Fruit fly (Drosophila melanogaster) whole organism, embryonic: Measurements from ENCODE around the gene msd1.

Source experiments
- Atf3 ChIP-seq: fragments of 200-800 bp; sonication (Bioruptor generic); optimal IDR thresholded peaks from 3 replicates; lab custom pipeline; 2016; ENCODE audit warnings: missing biosample characterization, missing genetic modification characterization
- C15 ChIP-seq: fragments of 200-800 bp; sonication (Bioruptor generic); IDR thresholded peaks from 3 replicates; pipeline ENCODE4 v1.3.6; 2022; ENCODE audit warnings: missing biosample characterization, missing genetic modification characterization
- CG12104 ChIP-seq: fragments of 200-800 bp; sonication (Bioruptor generic); optimal IDR thresholded peaks from 3 replicates; lab custom pipeline; 2016; ENCODE audit warnings: missing biosample characterization, missing genetic modification characterization
- CG14050 ChIP-seq: fragments of 200-800 bp; sonication (Bioruptor generic); IDR thresholded peaks from 3 replicates; pipeline ENCODE4 v1.3.6; 2022; ENCODE audit warnings: missing biosample characterization, missing genetic modification characterization
- CG14441 ChIP-seq: fragments of 200-800 bp; sonication (Bioruptor generic); IDR thresholded peaks from 2 replicates; pipeline ENCODE4 v1.3.6; 2022; ENCODE audit warnings: missing biosample characterization, missing genetic modification characterization
- CG16813 ChIP-seq: fragments of 200-800 bp; sonication (Bioruptor generic); IDR thresholded peaks from 3 replicates; pipeline ENCODE4 v1.3.6; 2022; ENCODE audit warnings: missing biosample characterization, missing genetic modification characterization; ENCODE audit not compliant: partially characterized antibody
- CG18476 ChIP-seq: fragments of 200-800 bp; sonication (Bioruptor generic); optimal IDR thresholded peaks from 2 replicates; lab custom pipeline; 2016; ENCODE audit warnings: missing biosample characterization, mild to moderate bottlenecking, missing genetic modification characterization
- CG18619 ChIP-seq: fragments of 200-800 bp; sonication (Bioruptor generic); optimal IDR thresholded peaks from 3 replicates; lab custom pipeline; 2017; ENCODE audit warnings: missing biosample characterization, mild to moderate bottlenecking, missing genetic modification characterization
- CG32767 ChIP-seq: fragments of 200-800 bp; sonication (Bioruptor generic); IDR thresholded peaks from 2 replicates; pipeline ENCODE4 v1.3.6; 2022; ENCODE audit warnings: missing biosample characterization, missing genetic modification characterization
- CG3281 ChIP-seq: fragments of 200-800 bp; sonication (Bioruptor generic); optimal IDR thresholded peaks from 3 replicates; lab custom pipeline; 2017; ENCODE audit warnings: missing biosample characterization, mild to moderate bottlenecking, missing genetic modification characterization
- CG34224 ChIP-seq: fragments of 200-800 bp; sonication (Bioruptor generic); IDR thresholded peaks from 3 replicates; pipeline ENCODE4 v1.3.6; 2022; ENCODE audit warnings: missing biosample characterization, missing genetic modification characterization; ENCODE audit not compliant: partially characterized antibody
- CG3847 ChIP-seq: fragments of 200-800 bp; sonication (Bioruptor generic); IDR thresholded peaks from 2 replicates; pipeline ENCODE4 v1.3.6; 2022; ENCODE audit warnings: missing biosample characterization, missing genetic modification characterization
- CG7357 ChIP-seq: fragments of 200-800 bp; sonication (Bioruptor generic); IDR thresholded peaks from 3 replicates; pipeline ENCODE4 v1.3.6; 2022; ENCODE audit warnings: missing biosample characterization, missing genetic modification characterization
- CG7839 ChIP-seq: fragments of 200-800 bp; sonication (Bioruptor generic); optimal IDR thresholded peaks from 3 replicates; lab custom pipeline; 2018; ENCODE audit warnings: missing biosample characterization, mild to moderate bottlenecking, missing genetic modification characterization, moderate library complexity
- CrebB ChIP-seq: fragments of 200-800 bp; sonication (Bioruptor generic); optimal IDR thresholded peaks from 3 replicates; lab custom pipeline; 2018; ENCODE audit warnings: missing biosample characterization, mild to moderate bottlenecking, missing genetic modification characterization
- Dbx ChIP-seq: fragments of 200-800 bp; sonication (Bioruptor generic); IDR thresholded peaks from 3 replicates; pipeline ENCODE4 v1.3.6; 2022; ENCODE audit warnings: missing biosample characterization, missing genetic modification characterization
- Deaf1 ChIP-seq: fragments of 200-800 bp; optimal IDR thresholded peaks from 3 replicates; lab custom pipeline; 2019; ENCODE audit warnings: missing biosample characterization, mild to moderate bottlenecking, missing genetic modification characterization, moderate library complexity
- Dip2 ChIP-seq: fragments of 200-800 bp; sonication (Bioruptor generic); IDR thresholded peaks from 2 replicates; pipeline ENCODE4 v1.3.6; 2022; ENCODE audit warnings: missing biosample characterization, missing genetic modification characterization
- HHEX ChIP-seq: fragments of 200-800 bp; sonication (Bioruptor generic); optimal IDR thresholded peaks from 3 replicates; lab custom pipeline; 2017; ENCODE audit warnings: missing biosample characterization, mild to moderate bottlenecking, missing genetic modification characterization, missing genetic modification reagents
- HLH54F ChIP-seq: fragments of 200-800 bp; sonication (Bioruptor generic); optimal IDR thresholded peaks from 3 replicates; lab custom pipeline; 2016; ENCODE audit warnings: missing biosample characterization, missing genetic modification characterization
- HmgZ ChIP-seq: fragments of 200-800 bp; sonication (Bioruptor generic); optimal IDR thresholded peaks from 2 replicates; lab custom pipeline; 2018; ENCODE audit warnings: missing biosample characterization, mild to moderate bottlenecking, missing genetic modification characterization
- Lpt ChIP-seq: fragments of >200 bp; optimal IDR thresholded peaks from 2 replicates; lab custom pipeline; 2018; ENCODE audit warnings: missing biosample characterization, missing genetic modification characterization
- Mrtf ChIP-seq: fragments of 200-800 bp; sonication (Bioruptor generic); IDR thresholded peaks from 3 replicates; pipeline ENCODE4 v1.3.6; 2022; ENCODE audit warnings: missing biosample characterization, missing genetic modification characterization
- NK7.1 ChIP-seq: fragments of 200-800 bp; sonication (Bioruptor generic); optimal IDR thresholded peaks from 3 replicates; lab custom pipeline; 2016; ENCODE audit warnings: missing biosample characterization, missing genetic modification characterization
- Nf-YB ChIP-seq: fragments of 200-800 bp; sonication (Bioruptor generic); optimal IDR thresholded peaks from 3 replicates; lab custom pipeline; 2019; ENCODE audit warnings: missing biosample characterization, mild to moderate bottlenecking, missing genetic modification characterization, moderate library complexity
- Nf-YC ChIP-seq: fragments of 200-800 bp; optimal IDR thresholded peaks from 3 replicates; lab custom pipeline; 2019; ENCODE audit warnings: missing biosample characterization, mild to moderate bottlenecking, missing genetic modification characterization, moderate library complexity
- Oaz ChIP-seq: fragments of 200-800 bp; sonication (Bioruptor generic); IDR thresholded peaks from 2 replicates; pipeline ENCODE4 v1.3.6; 2022; ENCODE audit warnings: missing biosample characterization, missing genetic modification characterization
- PHDP ChIP-seq: fragments of 200-800 bp; sonication (Bioruptor generic); optimal IDR thresholded peaks from 3 replicates; lab custom pipeline; 2018; ENCODE audit warnings: missing biosample characterization, mild to moderate bottlenecking, missing genetic modification characterization, moderate library complexity
- ase ChIP-seq: fragments of 200-800 bp; sonication (Bioruptor generic); IDR thresholded peaks from 3 replicates; pipeline ENCODE4 v1.3.6; 2022; ENCODE audit warnings: missing biosample characterization, missing genetic modification characterization
- ato ChIP-seq: fragments of 200-800 bp; sonication (Bioruptor generic); IDR thresholded peaks from 2 replicates; pipeline ENCODE4 v1.3.6; 2022; ENCODE audit warnings: missing biosample characterization, missing genetic modification characterization; ENCODE audit not compliant: partially characterized antibody
- chinmo ChIP-seq: fragments of 200-800 bp; sonication (Bioruptor generic); IDR thresholded peaks from 4 replicates; pipeline ENCODE4 v1.3.6; 2022; ENCODE audit warnings: missing biosample characterization, missing genetic modification characterization; ENCODE audit not compliant: partially characterized antibody
- crc ChIP-seq: fragments of 200-800 bp; sonication (Bioruptor generic); optimal IDR thresholded peaks from 2 replicates; lab custom pipeline; 2016; ENCODE audit warnings: missing biosample characterization, missing genetic modification characterization
- en ChIP-seq: fragments of 200-800 bp; sonication (Bioruptor generic); optimal IDR thresholded peaks from 2 replicates; lab custom pipeline; 2016; ENCODE audit warnings: missing biosample characterization, missing genetic modification characterization
- eve ChIP-seq, 2 experiments: fragments of >200 bp; optimal IDR thresholded peaks; 2 replicates each; lab custom pipeline; 2017; ENCODE audit warnings: missing biosample characterization in 2 of 2, missing genetic modification characterization in 2 of 2
- fd3F ChIP-seq: fragments of 200-800 bp; sonication (Bioruptor generic); optimal IDR thresholded peaks from 2 replicates; lab custom pipeline; 2018; ENCODE audit warnings: missing biosample characterization, mild to moderate bottlenecking, missing genetic modification characterization, moderate library complexity
- gfzf ChIP-seq: fragments of 200-800 bp; sonication (Bioruptor generic); optimal IDR thresholded peaks from 2 replicates; lab custom pipeline; 2016; ENCODE audit warnings: missing biosample characterization, mild to moderate bottlenecking, missing genetic modification characterization, moderate library complexity
- ken ChIP-seq: fragments of 200-800 bp; sonication (Bioruptor generic); IDR thresholded peaks from 3 replicates; pipeline ENCODE4 v1.3.6; 2022; ENCODE audit warnings: missing biosample characterization, missing genetic modification characterization
- kni ChIP-seq: fragments of 200-800 bp; sonication (Bioruptor generic); optimal IDR thresholded peaks from 3 replicates; lab custom pipeline; 2017; ENCODE audit warnings: mild to moderate bottlenecking, missing biosample characterization, missing genetic modification reagents, missing genetic modification characterization
- luna ChIP-seq: fragments of 200-800 bp; sonication (Bioruptor generic); optimal IDR thresholded peaks from 2 replicates; lab custom pipeline; 2016; ENCODE audit warnings: missing biosample characterization, missing genetic modification characterization
- pfk ChIP-seq: fragments of 200-800 bp; sonication (Bioruptor generic); optimal IDR thresholded peaks from 2 replicates; lab custom pipeline; 2018; ENCODE audit warnings: missing biosample characterization, mild to moderate bottlenecking, missing genetic modification characterization, moderate library complexity
- prd ChIP-seq, 3 experiments: fragments of >200 bp in 2 of 3; fragments of 200-800 bp in 1 of 3; sonication (Bioruptor generic) in 1 of 3; optimal IDR thresholded peaks in 2 of 3; IDR thresholded peaks in 1 of 3; 2 replicates in 2 of 3; 3 replicates in 1 of 3; pipeline versions ENCODE4 v1.3.6 to Lab custom; 2017 to 2022; ENCODE audit warnings: missing biosample characterization in 1 of 3, missing genetic modification characterization in 1 of 3
- seq ChIP-seq: fragments of 200-800 bp; sonication (Bioruptor generic); IDR thresholded peaks from 2 replicates; pipeline ENCODE4 v1.3.6; 2022; ENCODE audit warnings: missing biosample characterization, missing genetic modification characterization
- slou ChIP-seq: fragments of 200-800 bp; sonication (Bioruptor generic); optimal IDR thresholded peaks from 3 replicates; lab custom pipeline; 2016; ENCODE audit warnings: missing biosample characterization, missing genetic modification characterization
- slp2 ChIP-seq: fragments of 200-800 bp; sonication (Bioruptor generic); optimal IDR thresholded peaks from 2 replicates; lab custom pipeline; 2016; ENCODE audit warnings: missing biosample characterization, missing genetic modification characterization
- sug ChIP-seq: fragments of 200-800 bp; optimal IDR thresholded peaks from 2 replicates; lab custom pipeline; 2019; ENCODE audit warnings: missing biosample characterization, mild to moderate bottlenecking, missing genetic modification characterization, moderate library complexity
- tna ChIP-seq: fragments of 200-800 bp; sonication (Bioruptor generic); IDR thresholded peaks from 2 replicates; pipeline ENCODE4 v1.3.6; 2022; ENCODE audit warnings: missing biosample characterization, missing genetic modification characterization; ENCODE audit not compliant: partially characterized antibody
- trem ChIP-seq: fragments of 200-800 bp; optimal IDR thresholded peaks from 3 replicates; lab custom pipeline; 2019; ENCODE audit warnings: missing biosample characterization, mild to moderate bottlenecking, missing genetic modification characterization, moderate library complexity
- unc-4 ChIP-seq: fragments of 200-800 bp; sonication (Bioruptor generic); IDR thresholded peaks from 2 replicates; pipeline ENCODE4 v1.3.6; 2022; ENCODE audit warnings: missing biosample characterization, missing genetic modification characterization; ENCODE audit not compliant: partially characterized antibody
- zen2 ChIP-seq: fragments of 200-800 bp; sonication (Bioruptor generic); IDR thresholded peaks from 3 replicates; pipeline ENCODE4 v1.3.6; 2022; ENCODE audit warnings: missing biosample characterization, missing genetic modification characterization; ENCODE audit not compliant: partially characterized antibody
- zfh1 ChIP-seq: fragments of 200-800 bp; sonication (Bioruptor generic); IDR thresholded peaks from 3 replicates; pipeline ENCODE4 v1.3.6; 2022; ENCODE audit warnings: missing biosample characterization, missing genetic modification characterization

The msd1 gene

DNA sequence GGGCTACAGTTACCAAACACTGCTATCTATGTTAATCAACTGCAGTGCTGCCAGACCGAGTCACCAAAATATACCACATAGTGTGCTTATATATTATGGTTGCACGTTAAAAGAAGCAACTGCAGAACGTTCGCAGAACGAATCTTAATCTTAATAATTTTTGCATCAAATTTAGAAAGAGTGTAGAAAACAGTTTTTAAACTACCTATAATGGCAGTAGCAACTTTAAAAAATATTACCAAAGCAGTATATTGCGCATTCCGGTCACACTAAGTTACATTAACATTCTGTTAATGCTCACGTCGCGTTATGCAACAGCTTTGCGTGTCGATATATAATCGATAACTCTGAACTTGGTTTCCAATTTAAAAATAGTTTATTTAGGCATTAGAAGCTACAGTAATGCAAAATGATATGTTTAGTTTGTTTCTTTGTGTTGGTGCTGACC is 10.6 kb downstream of the msd1 start, which contains the start of gene indra (continued):
- TF ChIP-seq pfk (GFP tag; lab: Kevin White, UChicago): no peak
- TF ChIP-seq Lpt: no peak
- TF ChIP-seq Mrtf (GFP tag; lab: Robert Waterston, UW): no peak
- TF ChIP-seq prd (optimal IDR thresholded peaks at IDR 0.05; lab: Kevin White, UChicago): no peak
- TF ChIP-seq prd (GFP tag; IDR thresholded peaks at IDR 0.05; lab: Robert Waterston, UW): peak; percentile 45; the same call in 1 of the 3 replicates
- TF ChIP-seq NK7.1: no peak
- peak; percentile 48 for TF ChIP-seq CG3847 (GFP tag; lab: Robert Waterston, UW)
- TF ChIP-seq CG14441: no peak
- peak; percentile 10 for TF ChIP-seq CrebB (tag; lab: Kevin White, UChicago)
- TF ChIP-seq slp2: peak; percentile 31
- peak; percentile 60 for TF ChIP-seq CG16813 (GFP tag; lab: Robert Waterston, UW)
- no peak for TF ChIP-seq seq
- TF ChIP-seq luna: peak; percentile 18
- TF ChIP-seq CG7357 (GFP tag; lab: Robert Waterston, UW): no peak
- TF ChIP-seq Atf3 (GFP tag; lab: Kevin White, UChicago): peak; percentile 28
- TF ChIP-seq ase (GFP tag; lab: Robert Waterston, UW): no peak
- no peak for TF ChIP-seq CG7839 (tag; lab: Kevin White, UChicago)
- TF ChIP-seq HmgZ (tag; lab: Kevin White, UChicago): peak; percentile 69
- no peak for TF ChIP-seq zen2
- no peak for TF ChIP-seq CG32767 (GFP tag; lab: Robert Waterston, UW)
- TF ChIP-seq CG3281: peak; percentile 21
- peak; percentile 12 for TF ChIP-seq Nf-YB
- TF ChIP-seq fd3F: peak; percentile 11
- TF ChIP-seq C15: no peak
- TF ChIP-seq gfzf (GFP tag; lab: Kevin White, UChicago): peak; percentile 79
- TF ChIP-seq zfh1: peak; percentile 50; the same call in 1 of the 3 replicates
- TF ChIP-seq CG12104: peak; percentile 49
- TF ChIP-seq tna (GFP tag; lab: Robert Waterston, UW): no peak; the same call in 1 of the 2 replicates
- no peak for TF ChIP-seq crc
- peak; percentile 28 for TF ChIP-seq CG18619 (GFP tag; lab: Kevin White, UChicago)
- no peak for TF ChIP-seq HHEX (GFP tag; lab: Kevin White, UChicago)
- TF ChIP-seq CG18476 (GFP tag; lab: Kevin White, UChicago): peak; percentile 43
- no peak for TF ChIP-seq chinmo
- no peak for TF ChIP-seq CG14050 (GFP tag; lab: Robert Waterston, UW)
- peak; percentile 46; the same call in 1 of the 3 replicates for TF ChIP-seq Dbx (GFP tag; lab: Robert Waterston, UW)
- TF ChIP-seq Dip2 (GFP tag; lab: Robert Waterston, UW): no peak
- TF ChIP-seq eve (GFP tag; optimal IDR thresholded peaks at IDR 0.05; lab: Kevin White, UChicago): no peak
- TF ChIP-seq unc-4: peak; percentile 58; the same call in 1 of the 2 replicates
- TF ChIP-seq Deaf1 (tag; lab: Kevin White, UChicago): no peak
- TF ChIP-seq Nf-YC: no peak
- 0 out of 3 replicates have a peak, but pooled peaks have one; percentile 45 for TF ChIP-seq ken (GFP tag; lab: Robert Waterston, UW)
- peak; percentile 70 for TF ChIP-seq HLH54F
- TF ChIP-seq trem (tag; lab: Kevin White, UChicago): peak; percentile 82
- TF ChIP-seq PHDP: peak; percentile 64
- TF ChIP-seq sug (tag; lab: Kevin White, UChicago): peak; percentile 73
- peak; percentile 37; the same call in 1 of the 3 replicates for TF ChIP-seq CG34224 (GFP tag; lab: Robert Waterston, UW)
- no peak for TF ChIP-seq en (GFP tag; lab: Kevin White, UChicago)
- no peak for TF ChIP-seq kni (GFP tag; lab: Kevin White, UChicago)
- peak; percentile 45; the same call in 1 of the 2 replicates for TF ChIP-seq ato (GFP tag; lab: Robert Waterston, UW)
- TF ChIP-seq Oaz (GFP tag; lab: Robert Waterston, UW): no peak
- TF ChIP-seq slou (GFP tag; lab: Kevin White, UChicago): peak; percentile 9
